Worm (Caenorhabditis elegans) whole organism, mixed stage, embryonic: Measurements from ENCODE around the gene hsp-43.

Experiments
- M03D4.4 ChIP-seq: sonication (generic microtip); optimal IDR thresholded peaks from 2 replicates; lab custom pipeline; 2017; ENCODE audit warnings: mild to moderate bottlenecking, missing genetic modification characterization, missing compliant biosample characterization
- bed-3 ChIP-seq: fragments of 200-800 bp; sonication (Bioruptor generic); optimal IDR thresholded peaks from 3 replicates; lab custom pipeline; 2018; ENCODE audit warnings: mild to moderate bottlenecking, missing genetic modification characterization, moderate library complexity, missing compliant biosample characterization
- blmp-1 ChIP-seq: fragments of 150-350 bp; optimal IDR thresholded peaks from 2 replicates; lab custom pipeline; 2014; ENCODE audit warnings: missing biosample characterization, missing genetic modification characterization
- ceh-39 ChIP-seq: fragments of 150-350 bp; optimal IDR thresholded peaks from 2 replicates; lab custom pipeline; 2014; ENCODE audit warnings: missing biosample characterization, missing genetic modification characterization
- ceh-43 ChIP-seq: fragments of 200-800 bp; sonication (Bioruptor generic); optimal IDR thresholded peaks from 2 replicates; lab custom pipeline; 2018; ENCODE audit warnings: mild to moderate bottlenecking, missing genetic modification characterization, moderate library complexity, missing compliant biosample characterization
- ceh-83 ChIP-seq: fragments of 200-800 bp; sonication (Bioruptor generic); optimal IDR thresholded peaks from 2 replicates; lab custom pipeline; 2018; ENCODE audit warnings: mild to moderate bottlenecking, missing genetic modification characterization, missing compliant biosample characterization
- ces-1 ChIP-seq: fragments of 150-350 bp; optimal IDR thresholded peaks from 2 replicates; lab custom pipeline; 2014; ENCODE audit warnings: missing biosample characterization, missing genetic modification reagents, missing genetic modification characterization
- cnd-1 ChIP-seq: fragments of 200-800 bp; sonication (Bioruptor generic); optimal IDR thresholded peaks from 2 replicates; lab custom pipeline; 2018; ENCODE audit warnings: mild to moderate bottlenecking, missing genetic modification characterization, missing compliant biosample characterization
- drap-1 ChIP-seq: fragments of 200-800 bp; sonication (Bioruptor generic); optimal IDR thresholded peaks from 3 replicates; lab custom pipeline; 2018; ENCODE audit warnings: mild to moderate bottlenecking, missing genetic modification characterization, missing compliant biosample characterization
- elt-1 ChIP-seq: sonication (generic microtip); optimal IDR thresholded peaks from 2 replicates; lab custom pipeline; 2017; ENCODE audit warnings: missing genetic modification characterization, mild to moderate bottlenecking, missing compliant biosample characterization, antibody characterized with exemption, moderate library complexity, borderline replicate concordance; ENCODE audit not compliant: insufficient read depth
- flh-1 ChIP-seq: fragments of 200-800 bp; sonication (Bioruptor generic); optimal IDR thresholded peaks from 2 replicates; lab custom pipeline; 2018; ENCODE audit warnings: mild to moderate bottlenecking, missing genetic modification characterization, moderate library complexity, missing compliant biosample characterization
- ham-2 ChIP-seq: fragments of 200-800 bp; sonication (Bioruptor generic); optimal IDR thresholded peaks from 2 replicates; lab custom pipeline; 2018; ENCODE audit warnings: mild to moderate bottlenecking, missing genetic modification characterization, missing compliant biosample characterization
- hlh-1 ChIP-seq: fragments of 150-350 bp; optimal IDR thresholded peaks from 2 replicates; lab custom pipeline; 2014; ENCODE audit warnings: missing biosample characterization, missing genetic modification reagents, missing genetic modification characterization
- lin-13 ChIP-seq: fragments of 150-350 bp; optimal IDR thresholded peaks from 2 replicates; lab custom pipeline; 2014; ENCODE audit warnings: missing biosample characterization, missing genetic modification characterization
- lin-32 ChIP-seq: fragments of 200-800 bp; sonication (Bioruptor generic); optimal IDR thresholded peaks from 2 replicates; lab custom pipeline; 2018; ENCODE audit warnings: mild to moderate bottlenecking, missing genetic modification characterization, missing compliant biosample characterization
- lsy-2 ChIP-seq: fragments of 150-350 bp; optimal IDR thresholded peaks from 2 replicates; lab custom pipeline; 2014; ENCODE audit warnings: missing biosample characterization, missing genetic modification characterization
- mep-1 ChIP-seq: fragments of 150-350 bp; optimal IDR thresholded peaks from 2 replicates; lab custom pipeline; 2017; ENCODE audit warnings: missing biosample characterization, missing genetic modification reagents, missing genetic modification characterization, inconsistent platforms
- mls-2 ChIP-seq: sonication (generic microtip); optimal IDR thresholded peaks from 2 replicates; lab custom pipeline; 2016; ENCODE audit warnings: mild to moderate bottlenecking, missing genetic modification characterization, moderate library complexity, missing compliant biosample characterization
- nhr-12 ChIP-seq: fragments of 150-350 bp; optimal IDR thresholded peaks from 2 replicates; lab custom pipeline; 2014; ENCODE audit warnings: missing biosample characterization, missing genetic modification characterization
- nhr-237 ChIP-seq: fragments of 150-350 bp; optimal IDR thresholded peaks from 2 replicates; lab custom pipeline; 2014; ENCODE audit warnings: missing biosample characterization, missing genetic modification characterization
- nhr-28 ChIP-seq: fragments of 150-350 bp; optimal IDR thresholded peaks from 2 replicates; lab custom pipeline; 2014; ENCODE audit warnings: missing biosample characterization, missing genetic modification characterization
- nhr-76 ChIP-seq: sonication (generic microtip); optimal IDR thresholded peaks from 2 replicates; lab custom pipeline; 2017; ENCODE audit warnings: missing biosample characterization, missing genetic modification characterization
- sem-2 ChIP-seq: fragments of 200-800 bp; sonication (Bioruptor generic); optimal IDR thresholded peaks from 2 replicates; lab custom pipeline; 2018; ENCODE audit warnings: mild to moderate bottlenecking, missing genetic modification characterization, missing compliant biosample characterization
- snpc-4 ChIP-seq: fragments of 150-350 bp; optimal IDR thresholded peaks from 2 replicates; lab custom pipeline; 2014; ENCODE audit warnings: missing biosample characterization, missing genetic modification characterization
- sptf-1 ChIP-seq: sonication (generic microtip); optimal IDR thresholded peaks from 2 replicates; lab custom pipeline; 2017; ENCODE audit warnings: mild to moderate bottlenecking, missing genetic modification characterization, moderate library complexity, missing compliant biosample characterization
- tbx-8 ChIP-seq: fragments of 200-800 bp; sonication (Bioruptor generic); optimal IDR thresholded peaks from 2 replicates; lab custom pipeline; 2018; ENCODE audit warnings: mild to moderate bottlenecking, missing genetic modification characterization, moderate library complexity, missing compliant biosample characterization
- unc-120 ChIP-seq: sonication (generic microtip); optimal IDR thresholded peaks from 2 replicates; lab custom pipeline; 2017; ENCODE audit warnings: missing genetic modification characterization, missing compliant biosample characterization; ENCODE audit not compliant: poor library complexity, severe bottlenecking
- unc-39 ChIP-seq: fragments of 150-350 bp; optimal IDR thresholded peaks from 2 replicates; lab custom pipeline; 2014; ENCODE audit warnings: missing biosample characterization, missing genetic modification characterization
- unc-62 ChIP-seq: fragments of 150-350 bp; optimal IDR thresholded peaks from 2 replicates; lab custom pipeline; 2014; ENCODE audit warnings: missing biosample characterization, missing genetic modification reagents, missing genetic modification characterization
- zip-8 ChIP-seq: fragments of 150-350 bp; optimal IDR thresholded peaks from 2 replicates; lab custom pipeline; 2014; ENCODE audit warnings: missing biosample characterization, missing genetic modification characterization
- ztf-11 ChIP-seq: fragments of 150-350 bp; optimal IDR thresholded peaks from 2 replicates; lab custom pipeline; 2014; ENCODE audit warnings: missing biosample characterization, missing genetic modification characterization

The hsp-43 gene

DNA sequence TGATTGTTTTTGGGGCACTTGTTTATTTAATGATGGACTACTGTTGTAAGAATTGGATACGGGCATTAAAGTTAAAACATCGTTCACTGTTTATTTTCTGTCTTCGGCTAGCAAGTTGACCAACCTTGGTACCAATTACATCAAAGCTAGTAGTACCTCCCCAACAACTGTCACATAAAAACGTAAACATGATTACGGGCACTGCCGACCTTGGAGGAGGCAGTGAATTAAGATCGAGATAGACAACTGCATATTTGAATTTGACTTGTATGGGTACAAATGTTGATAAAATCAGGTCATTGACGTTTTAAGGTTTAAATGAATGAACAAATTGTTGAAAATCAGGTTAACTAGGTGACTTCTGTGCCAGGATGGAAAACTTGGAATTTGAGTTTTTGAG lies 41.9 kb upstream of the hsp-43 start:
- TF ChIP-seq mep-1 (tag; lab: Kevin White, UChicago), result no peak

DNA sequence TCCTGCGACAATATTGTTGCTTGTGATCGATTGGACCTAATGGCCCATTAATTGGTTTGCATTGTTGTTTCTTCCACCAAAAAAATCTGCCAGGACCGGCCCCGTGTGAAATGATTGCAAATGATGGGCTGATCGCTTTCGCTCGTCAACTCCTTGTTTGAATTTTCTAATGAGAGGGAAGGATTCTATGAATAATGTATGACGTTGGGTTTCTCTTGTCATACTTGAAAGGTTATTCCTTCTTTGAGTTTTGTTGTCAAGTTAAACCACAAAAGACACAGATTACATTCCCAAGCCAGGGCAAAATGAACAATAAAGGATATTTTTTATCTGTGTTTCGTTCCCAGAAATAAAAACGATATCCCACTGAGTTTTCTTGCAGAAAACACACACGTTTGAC lies 41.4 kb upstream of the hsp-43 start:
- no peak for TF ChIP-seq sptf-1 (tag; lab: Kevin White, UChicago)
- TF ChIP-seq sem-2, result no peak
- TF ChIP-seq unc-120 (tag; lab: Kevin White, UChicago), result no peak
- TF ChIP-seq mls-2 (tag; lab: Kevin White, UChicago), result no peak
- TF ChIP-seq blmp-1 (tag; lab: Kevin White, UChicago), result no peak
- TF ChIP-seq snpc-4, result no peak
- TF ChIP-seq lin-13 (tag; lab: Kevin White, UChicago), result no peak
- TF ChIP-seq hlh-1 (tag; lab: Kevin White, UChicago), result no peak
- TF ChIP-seq cnd-1 (tag; lab: Kevin White, UChicago), result no peak
- TF ChIP-seq lin-32 (GFP tag; lab: Kevin White, UChicago), result no peak

DNA sequence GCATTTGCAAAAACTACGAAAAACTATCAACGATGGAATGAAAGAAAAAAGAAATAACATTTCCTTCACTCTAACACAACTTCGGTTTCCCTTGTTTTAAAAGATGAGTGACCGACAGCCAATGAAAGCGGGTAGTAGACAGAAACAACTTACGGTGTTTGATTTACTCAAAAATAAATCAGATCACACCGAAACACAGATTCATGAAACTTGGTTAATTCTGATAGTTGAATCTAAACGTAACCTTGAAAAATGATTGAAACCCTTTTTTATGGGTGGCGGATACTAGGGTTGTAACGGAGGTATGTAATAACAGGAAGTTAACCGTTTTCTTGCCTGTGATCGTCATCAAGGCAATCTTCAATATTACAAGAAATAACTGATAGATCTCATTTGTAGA lies 40.0 kb upstream of the hsp-43 start:
- TF ChIP-seq nhr-12 (tag; lab: Kevin White, UChicago) (no peak), ceh-83 (GFP tag; lab: Kevin White, UChicago) (no peak), mls-2 (tag; lab: Kevin White, UChicago) (no peak), ces-1 (GFP tag; lab: Kevin White, UChicago) (no peak), unc-120 (tag; lab: Kevin White, UChicago) (no peak), nhr-237 (tag; lab: Kevin White, UChicago) (no peak), nhr-76 (tag; lab: Kevin White, UChicago) (no peak)

DNA sequence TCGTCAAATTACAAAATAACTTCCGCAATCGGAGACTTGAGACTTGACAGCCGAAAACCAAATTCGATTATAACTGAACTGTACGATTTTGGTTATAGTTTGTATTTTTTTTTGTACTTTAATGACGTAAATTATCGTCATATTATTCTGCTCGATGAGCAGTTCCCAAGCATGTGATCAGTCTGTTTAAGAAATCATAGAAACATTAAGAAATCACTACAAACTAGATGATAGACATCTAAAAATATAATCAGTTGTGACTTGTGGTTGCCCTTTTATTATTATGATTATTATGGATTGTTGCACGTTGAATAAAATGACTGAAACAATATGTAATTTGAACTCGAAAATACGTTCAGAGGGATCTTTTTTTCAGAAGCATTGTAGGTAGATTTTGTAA lies 38.9 kb upstream of the hsp-43 start:
- no peak for TF ChIP-seq sem-2
- TF ChIP-seq lsy-2 (tag; lab: Kevin White, UChicago), result no peak
- TF ChIP-seq mls-2 (tag; lab: Kevin White, UChicago), result no peak
- TF ChIP-seq lin-32 (GFP tag; lab: Kevin White, UChicago), result no peak
- TF ChIP-seq sptf-1 (tag; lab: Kevin White, UChicago), result no peak
- TF ChIP-seq elt-1 (tag; lab: Kevin White, UChicago), result no peak
- TF ChIP-seq hlh-1 (tag; lab: Kevin White, UChicago), result no peak
- TF ChIP-seq bed-3 (GFP tag; lab: Kevin White, UChicago), result no peak
- no peak for TF ChIP-seq ztf-11 (tag; lab: Kevin White, UChicago)
- no peak for TF ChIP-seq ceh-39
- no peak for TF ChIP-seq nhr-28 (tag; lab: Kevin White, UChicago)
- TF ChIP-seq M03D4.4 (tag; lab: Kevin White, UChicago), result no peak
- no peak for TF ChIP-seq lin-13 (tag; lab: Kevin White, UChicago)
- TF ChIP-seq nhr-237 (tag; lab: Kevin White, UChicago), result no peak
- no peak for TF ChIP-seq zip-8 (tag; lab: Kevin White, UChicago)
- no peak for TF ChIP-seq unc-62 (GFP tag; lab: Kevin White, UChicago)
- no peak for TF ChIP-seq ham-2 (GFP tag; lab: Kevin White, UChicago)

DNA sequence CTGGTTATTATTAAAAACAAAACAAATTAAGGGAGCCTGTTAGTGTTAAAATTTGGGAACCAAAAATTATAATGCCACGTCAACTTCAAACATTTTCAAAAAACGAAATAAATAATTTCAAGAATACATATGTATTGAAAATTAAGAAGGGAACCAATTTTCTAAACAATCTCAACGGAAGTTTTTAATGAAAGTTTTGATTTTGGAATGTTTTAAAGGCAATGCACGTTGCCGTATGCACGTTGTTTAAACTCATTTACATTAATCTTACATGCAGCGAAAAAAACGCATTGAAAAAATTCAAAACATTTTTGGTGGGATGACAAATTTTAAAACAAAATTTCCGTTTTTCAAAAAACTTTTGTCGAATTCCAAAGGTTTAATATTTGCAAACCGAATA lies 38.4 kb upstream of the hsp-43 start:
- no peak for TF ChIP-seq snpc-4
- TF ChIP-seq unc-39, result no peak
- TF ChIP-seq lsy-2 (tag; lab: Kevin White, UChicago), result no peak
- no peak for TF ChIP-seq flh-1 (GFP tag; lab: Kevin White, UChicago)
- TF ChIP-seq ces-1 (GFP tag; lab: Kevin White, UChicago), result no peak
- no peak for TF ChIP-seq nhr-237 (tag; lab: Kevin White, UChicago)
- TF ChIP-seq tbx-8 (GFP tag; lab: Kevin White, UChicago), result no peak
- TF ChIP-seq ceh-83 (GFP tag; lab: Kevin White, UChicago), result no peak
- no peak for TF ChIP-seq nhr-76 (tag; lab: Kevin White, UChicago)
- TF ChIP-seq M03D4.4 (tag; lab: Kevin White, UChicago), result no peak
- TF ChIP-seq ceh-43, result no peak
- TF ChIP-seq nhr-28 (tag; lab: Kevin White, UChicago), result no peak
- TF ChIP-seq sem-2, result no peak
- no peak for TF ChIP-seq unc-120 (tag; lab: Kevin White, UChicago)
- TF ChIP-seq mls-2 (tag; lab: Kevin White, UChicago), result no peak
- no peak for TF ChIP-seq blmp-1 (tag; lab: Kevin White, UChicago)
- TF ChIP-seq drap-1 (GFP tag; lab: Kevin White, UChicago), result no peak
- TF ChIP-seq hlh-1 (tag; lab: Kevin White, UChicago), result no peak
